Worm (Caenorhabditis elegans) whole organism, L4 larva: ENCODE measurements around the gene F53F1.6.

Experiments used
- F10B5.3 ChIP-seq: sonication (generic microtip); optimal IDR thresholded peaks from 2 replicates; lab custom pipeline; 2016; ENCODE audit warnings: mild to moderate bottlenecking, missing genetic modification characterization, missing compliant biosample characterization
- F37D6.2 ChIP-seq: sonication (generic microtip); optimal IDR thresholded peaks from 2 replicates; lab custom pipeline; 2016; ENCODE audit warnings: mild to moderate bottlenecking, missing genetic modification characterization, missing compliant biosample characterization
- F44E2.7 ChIP-seq: fragments of 200-800 bp; sonication (Bioruptor generic); IDR thresholded peaks from 2 replicates; pipeline ENCODE4 v2.1.2; 2022; ENCODE audit warnings: missing genetic modification characterization, missing compliant biosample characterization
- Y48G9A.11 ChIP-seq: fragments of 200-800 bp; sonication (Bioruptor generic); IDR thresholded peaks from 2 replicates; pipeline ENCODE4 v1.3.6; 2022; ENCODE audit warnings: missing genetic modification reagents, missing genetic modification characterization, missing compliant biosample characterization
- Y75B8A.6 ChIP-seq: fragments of 200-800 bp; sonication (Bioruptor generic); IDR thresholded peaks from 2 replicates; pipeline ENCODE4 v1.3.6; 2022; ENCODE audit warnings: missing genetic modification reagents, missing genetic modification characterization, missing compliant biosample characterization
- aha-1 ChIP-seq: fragments of 150-350 bp; peaks from one replicate; lab custom pipeline; 2014; ENCODE audit warnings: missing biosample characterization, missing genetic modification characterization
- aly-2 ChIP-seq: sonication (generic microtip); optimal IDR thresholded peaks from 2 replicates; lab custom pipeline; 2018; ENCODE audit warnings: missing biosample characterization, missing genetic modification characterization
- ama-1 ChIP-seq: fragments of 150-350 bp; optimal IDR thresholded peaks from 2 replicates; lab custom pipeline; 2014; ENCODE audit warnings: inconsistent platforms, mixed read lengths
- ceh-82 ChIP-seq: sonication (generic microtip); optimal IDR thresholded peaks from 2 replicates; lab custom pipeline; 2017; ENCODE audit warnings: missing biosample characterization, missing genetic modification characterization
- cey-2 ChIP-seq: sonication (generic microtip); optimal IDR thresholded peaks from 3 replicates; lab custom pipeline; 2017; ENCODE audit warnings: missing genetic modification characterization, mild to moderate bottlenecking, missing compliant biosample characterization, antibody characterized with exemption, borderline replicate concordance; ENCODE audit not compliant: insufficient read depth
- ctbp-1 ChIP-seq: fragments of 200-800 bp; sonication (Bioruptor generic); IDR thresholded peaks from 2 replicates; pipeline ENCODE4 v1.3.6; 2022; ENCODE audit warnings: missing genetic modification reagents, missing genetic modification characterization, missing compliant biosample characterization
- daf-12 ChIP-seq: fragments of 150-350 bp; optimal IDR thresholded peaks from 2 replicates; lab custom pipeline; 2014; ENCODE audit warnings: missing biosample characterization, missing genetic modification reagents, missing genetic modification characterization
- daf-16 ChIP-seq, 3 experiments: sonication (generic microtip); optimal IDR thresholded peaks; 2 replicates each; lab custom pipeline; 2016 to 2017; ENCODE audit warnings: missing genetic modification characterization in 3 of 3, missing genetic modification reagents in 3 of 3, mild to moderate bottlenecking in 2 of 3, missing compliant biosample characterization in 2 of 3, missing biosample characterization in 1 of 3, moderate library complexity in 1 of 3
- dmd-9 ChIP-seq: fragments of 200-800 bp; sonication (Bioruptor generic); IDR thresholded peaks from 2 replicates; pipeline ENCODE4 v1.3.6; 2022; ENCODE audit warnings: missing genetic modification reagents, missing genetic modification characterization, missing compliant biosample characterization
- egl-27 ChIP-seq: sonication (generic microtip); optimal IDR thresholded peaks from 3 replicates; lab custom pipeline; 2017; ENCODE audit warnings: missing biosample characterization, missing genetic modification reagents, missing genetic modification characterization
- egl-43 ChIP-seq: fragments of 200-800 bp; sonication (Bioruptor generic); IDR thresholded peaks from 2 replicates; pipeline ENCODE4 v1.3.6; 2022; ENCODE audit warnings: missing genetic modification reagents, missing genetic modification characterization, missing compliant biosample characterization
- gei-8 ChIP-seq: fragments of 200-800 bp; sonication (Bioruptor generic); optimal IDR thresholded peaks from 2 replicates; lab custom pipeline; 2018; ENCODE audit warnings: mild to moderate bottlenecking, missing genetic modification characterization, missing compliant biosample characterization
- hlh-11 ChIP-seq: fragments of 200-800 bp; sonication (Bioruptor generic); optimal IDR thresholded peaks from 2 replicates; lab custom pipeline; 2018; ENCODE audit warnings: mild to moderate bottlenecking, missing genetic modification characterization, missing compliant biosample characterization
- hmg-1.1 ChIP-seq: fragments of 200-800 bp; sonication (Bioruptor generic); IDR thresholded peaks from 2 replicates; pipeline ENCODE4 v1.3.6; 2022; ENCODE audit warnings: missing genetic modification reagents, missing genetic modification characterization, missing compliant biosample characterization
- lin-1 ChIP-seq: fragments of 200-800 bp; sonication (Bioruptor generic); IDR thresholded peaks from 2 replicates; pipeline ENCODE4 v1.3.6; 2022; ENCODE audit warnings: missing genetic modification reagents, missing genetic modification characterization, missing compliant biosample characterization
- madf-9 ChIP-seq: fragments of 200-800 bp; sonication (Bioruptor generic); conservative IDR thresholded peaks from 2 replicates; pipeline ENCODE4 v1.3.6; 2022; ENCODE audit warnings: missing genetic modification reagents, missing genetic modification characterization, missing compliant biosample characterization
- mdl-1 ChIP-seq, 2 experiments: fragments of 150-350 bp in 1 of 2; sonication (generic microtip) in 1 of 2; optimal IDR thresholded peaks; 2 replicates each; lab custom pipeline; 2014 to 2017; ENCODE audit warnings: missing biosample characterization in 2 of 2, missing genetic modification characterization in 2 of 2
- mes-2 ChIP-seq: sonication (generic microtip); optimal IDR thresholded peaks from 2 replicates; lab custom pipeline; 2016; ENCODE audit warnings: missing genotype, mild to moderate bottlenecking, missing genetic modification characterization, missing compliant biosample characterization; ENCODE audit not compliant: poor library complexity, severe bottlenecking
- mxl-3 ChIP-seq: fragments of 200-800 bp; sonication (Bioruptor generic); optimal IDR thresholded peaks from 2 replicates; lab custom pipeline; 2018; ENCODE audit warnings: mild to moderate bottlenecking, missing genetic modification characterization, missing compliant biosample characterization
- nhr-102 ChIP-seq: sonication (generic microtip); optimal IDR thresholded peaks from 2 replicates; lab custom pipeline; 2016; ENCODE audit warnings: mild to moderate bottlenecking, missing genetic modification characterization, moderate library complexity, missing compliant biosample characterization
- nhr-28 ChIP-seq: fragments of 150-350 bp; optimal IDR thresholded peaks from 2 replicates; lab custom pipeline; 2014; ENCODE audit warnings: missing biosample characterization, missing genetic modification characterization
- nhr-6 ChIP-seq: fragments of 150-350 bp; optimal IDR thresholded peaks from 2 replicates; lab custom pipeline; 2014; ENCODE audit warnings: missing biosample characterization, missing genetic modification characterization
- nhr-76 ChIP-seq: fragments of 150-350 bp; optimal IDR thresholded peaks from 2 replicates; lab custom pipeline; 2014; ENCODE audit warnings: missing biosample characterization, missing genetic modification characterization
- pha-4 ChIP-seq, 2 experiments: fragments of 150-350 bp in 1 of 2; fragments of 200-800 bp in 1 of 2; sonication (Bioruptor generic) in 1 of 2; IDR thresholded peaks in 1 of 2; optimal IDR thresholded peaks in 1 of 2; 2 replicates each; pipeline versions ENCODE4 v1.3.6 to Lab custom; 2014 to 2022; ENCODE audit warnings: missing genetic modification characterization in 2 of 2, missing genetic modification reagents in 2 of 2, missing biosample characterization in 1 of 2, missing compliant biosample characterization in 1 of 2
- pqm-1 ChIP-seq: sonication (generic microtip); optimal IDR thresholded peaks from 2 replicates; lab custom pipeline; 2017; ENCODE audit warnings: missing biosample characterization, missing genetic modification characterization
- set-16 ChIP-seq: fragments of 200-800 bp; sonication (Bioruptor generic); IDR thresholded peaks from 2 replicates; pipeline ENCODE4 v1.3.6; 2022; ENCODE audit warnings: missing genetic modification reagents, missing genetic modification characterization, missing compliant biosample characterization
- snpc-1.2 ChIP-seq: fragments of 200-800 bp; sonication (Bioruptor generic); IDR thresholded peaks from 2 replicates; pipeline ENCODE4 v1.3.6; 2022; ENCODE audit warnings: missing genetic modification reagents, missing genetic modification characterization, missing compliant biosample characterization
- tra-1 ChIP-seq: fragments of 200-800 bp; sonication (Bioruptor generic); IDR thresholded peaks from 2 replicates; pipeline ENCODE4 v1.3.6; 2022; ENCODE audit warnings: missing genetic modification reagents, missing genetic modification characterization, missing compliant biosample characterization
- unc-130 ChIP-seq: sonication (generic microtip); optimal IDR thresholded peaks from 2 replicates; lab custom pipeline; 2016; ENCODE audit warnings: missing genetic modification reagents, missing genetic modification characterization, missing compliant biosample characterization
- unc-39 ChIP-seq: sonication (generic microtip); optimal IDR thresholded peaks from 2 replicates; lab custom pipeline; 2017; ENCODE audit warnings: missing biosample characterization, missing genetic modification characterization
- zag-1 ChIP-seq: fragments of 150-350 bp; optimal IDR thresholded peaks from 2 replicates; lab custom pipeline; 2014; ENCODE audit warnings: missing biosample characterization, missing genetic modification characterization
- zfp-3 ChIP-seq: fragments of 200-800 bp; sonication (Bioruptor generic); conservative IDR thresholded peaks from 2 replicates; pipeline ENCODE4 v1.3.6; 2022; ENCODE audit warnings: missing genetic modification reagents, missing genetic modification characterization, missing compliant biosample characterization
- ztf-11 ChIP-seq: fragments of 150-350 bp; optimal IDR thresholded peaks from 2 replicates; lab custom pipeline; 2014; ENCODE audit warnings: missing biosample characterization, missing genetic modification characterization

Gene F53F1.6

ce11 chrV:13420640-13421039, 3.2 kb upstream of the F53F1.6 start, which contains the start of gene srv-8:
Gene srv-8, minus strand, starts transcription at chrV:13420740.
- TF ChIP-seq aly-2 (no peak), ceh-82 (tag; lab: Kevin White, UChicago) (no peak), pqm-1 (tag; lab: Kevin White, UChicago) (no peak), F44E2.7 (GFP tag; lab: Robert Waterston, UW) (no peak), hlh-11 (tag; lab: Kevin White, UChicago) (no peak), nhr-102 (tag; lab: Kevin White, UChicago) (no peak), unc-39 (tag; lab: Kevin White, UChicago) (no peak), nhr-76 (tag; lab: Kevin White, UChicago) (no peak), snpc-1.2 (GFP tag; lab: Robert Waterston, UW) (no peak), ztf-11 (tag; lab: Kevin White, UChicago) (no peak), aha-1 (tag; lab: Kevin White, UChicago) (no peak), nhr-6 (tag; lab: Kevin White, UChicago) (no peak), set-16 (GFP tag; lab: Robert Waterston, UW) (no peak)

- TF ChIP-seq zfp-3 (GFP tag; lab: Robert Waterston, UW), result no peak
- no peak for TF ChIP-seq F10B5.3 (tag; lab: Kevin White, UChicago)
- peak; percentile 59 for TF ChIP-seq aha-1 (tag; lab: Kevin White, UChicago)
- TF ChIP-seq ama-1, result peak; percentile 41
- TF ChIP-seq Y48G9A.11 (GFP tag; lab: Robert Waterston, UW), result no peak
- TF ChIP-seq cey-2 (tag; lab: Kevin White, UChicago), result no peak
These were observed 1.3 kb downstream of the F53F1.6 start for ce11 chrV:13416076-13416475.

ce11 chrV:13415462-13415861, 2.0 kb downstream of the F53F1.6 start:
- TF ChIP-seq ctbp-1 (0 out of 2 replicates have a peak, but pooled peaks have one; percentile 20), snpc-1.2 (GFP tag; lab: Robert Waterston, UW) (no peak), mes-2 (tag; lab: Kevin White, UChicago) (no peak), zag-1 (tag; lab: Kevin White, UChicago) (no peak), dmd-9 (0 out of 2 replicates have a peak, but pooled peaks have one; percentile 40), set-16 (GFP tag; lab: Robert Waterston, UW) (peak; percentile 99), mdl-1 (tag; optimal IDR thresholded peaks at IDR 0.05; lab: Kevin White, UChicago) (no peak), hmg-1.1 (0 out of 2 replicates have a peak, but pooled peaks have one; percentile 43), egl-27 (no peak), zfp-3 (GFP tag; lab: Robert Waterston, UW) (no peak), madf-9 (no peak), F10B5.3 (tag; lab: Kevin White, UChicago) (peak; percentile 6), unc-130 (GFP tag; lab: Kevin White, UChicago) (no peak), ama-1 (no peak), hlh-11 (tag; lab: Kevin White, UChicago) (no peak), pha-4 (GFP tag; IDR thresholded peaks at IDR 0.05; lab: Robert Waterston, UW) (peak; percentile 70; the same call in 1 of the 2 replicates), pha-4 (tag; optimal IDR thresholded peaks at IDR 0.05; lab: Kevin White, UChicago) (no peak), mxl-3 (no peak), egl-43 (GFP tag; lab: Robert Waterston, UW) (no peak), lin-1 (GFP tag; lab: Robert Waterston, UW) (no peak), Y75B8A.6 (GFP tag; lab: Robert Waterston, UW) (no peak), unc-39 (tag; lab: Kevin White, UChicago) (no peak), daf-16 (GFP tag; optimal IDR thresholded peaks at IDR 0.05; lab: Kevin White, UChicago) (no peak), daf-16 (tag; optimal IDR thresholded peaks at IDR 0.05; lab: Kevin White, UChicago) (no peak), F37D6.2 (tag; lab: Kevin White, UChicago) (no peak), nhr-28 (tag; lab: Kevin White, UChicago) (no peak), tra-1 (no peak), gei-8 (GFP tag; lab: Kevin White, UChicago) (peak; percentile 29), aha-1 (tag; lab: Kevin White, UChicago) (peak; percentile 89), daf-12 (tag; lab: Kevin White, UChicago) (no peak)
